Worm (Caenorhabditis elegans) whole organism, young adult: ENCODE measurements around the gene zyg-8.

Experiments used
- C06A6.2 ChIP-seq: fragments of 200-800 bp; sonication (Bioruptor generic); conservative IDR thresholded peaks from 2 replicates; pipeline ENCODE4 v1.3.6; 2022; ENCODE audit warnings: missing genetic modification characterization, missing compliant biosample characterization
- F52B5.7 ChIP-seq: sonication (generic microtip); optimal IDR thresholded peaks from 2 replicates; lab custom pipeline; 2016; ENCODE audit warnings: mild to moderate bottlenecking, missing genetic modification characterization, missing compliant biosample characterization
- Y53F4B.3 ChIP-seq: fragments of 200-800 bp; sonication (Bioruptor generic); IDR thresholded peaks from 2 replicates; pipeline ENCODE4 v1.3.6; 2022; ENCODE audit warnings: missing genetic modification reagents, missing genetic modification characterization, missing compliant biosample characterization
- ama-1 ChIP-seq, 3 experiments: fragments of 150-350 bp in 1 of 3; sonication (generic microtip) in 2 of 3; optimal IDR thresholded peaks; 2 replicates each; lab custom pipeline; 2014 to 2018; ENCODE audit warnings: missing biosample characterization in 2 of 3, missing genetic modification characterization in 2 of 3, missing genetic modification reagents in 2 of 3
- attf-5 ChIP-seq: fragments of 200-800 bp; sonication (Bioruptor generic); optimal IDR thresholded peaks from 2 replicates; lab custom pipeline; 2018; ENCODE audit warnings: mild to moderate bottlenecking, missing genetic modification characterization, missing compliant biosample characterization
- ekl-4 ChIP-seq: fragments of 200-800 bp; sonication (Bioruptor generic); IDR thresholded peaks from 2 replicates; pipeline ENCODE4 v1.3.6; 2022; ENCODE audit warnings: missing genetic modification reagents, missing genetic modification characterization, missing compliant biosample characterization
- lin-35 ChIP-seq, 3 experiments: fragments of 150-350 bp in 2 of 3; sonication (generic microtip) in 1 of 3; optimal IDR thresholded peaks; 2 replicates each; lab custom pipeline; 2014 to 2018; ENCODE audit warnings: missing biosample characterization in 3 of 3, missing genetic modification characterization in 3 of 3, missing genetic modification reagents in 3 of 3
- madf-10 ChIP-seq: sonication (generic microtip); optimal IDR thresholded peaks from 2 replicates; lab custom pipeline; 2016; ENCODE audit warnings: mild to moderate bottlenecking, missing genetic modification characterization, missing compliant biosample characterization
- madf-6 ChIP-seq: fragments of 200-800 bp; sonication (Bioruptor generic); IDR thresholded peaks from 2 replicates; pipeline ENCODE4 v1.3.6; 2022; ENCODE audit warnings: missing genetic modification reagents, missing genetic modification characterization, missing compliant biosample characterization
- unc-62 ChIP-seq: fragments of 150-350 bp; optimal IDR thresholded peaks from 2 replicates; lab custom pipeline; 2014; ENCODE audit warnings: missing biosample characterization, missing genetic modification reagents, missing genetic modification characterization

DNA sequence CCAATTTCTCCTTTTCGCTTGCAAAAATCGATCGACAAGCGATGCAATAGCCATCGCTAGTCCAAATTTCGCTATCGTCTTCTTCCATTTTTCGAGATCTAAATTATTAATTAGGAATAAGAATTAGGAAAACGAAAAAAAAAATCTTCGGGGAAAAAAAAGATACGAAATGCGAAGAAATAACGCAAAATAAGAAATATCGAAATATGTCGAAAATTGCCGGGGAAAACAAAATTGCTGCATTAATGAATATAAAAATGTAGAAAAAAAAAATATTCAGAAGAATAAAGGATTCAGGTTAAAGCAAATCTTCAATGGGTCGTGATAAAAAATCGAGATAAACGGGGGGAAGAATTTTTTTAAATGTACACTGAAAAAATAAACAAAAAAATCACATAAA is 9.3 kb upstream of the zyg-8 start, which contains the start of gene Y79H2A.3:
- TF ChIP-seq C06A6.2 (GFP tag; lab: Robert Waterston, UW) (no peak), attf-5 (GFP tag; lab: Kevin White, UChicago) (no peak), madf-10 (tag; lab: Kevin White, UChicago) (no peak), lin-35 (GFP tag; optimal IDR thresholded peaks at IDR 0.05; lab: Kevin White, UChicago) (no peak), ekl-4 (GFP tag; lab: Robert Waterston, UW) (no peak), madf-6 (GFP tag; lab: Robert Waterston, UW) (no peak), Y53F4B.3 (no peak), F52B5.7 (tag; lab: Kevin White, UChicago) (no peak), ama-1 (optimal IDR thresholded peaks at IDR 0.05; lab: Kevin White, UChicago) (no peak), ama-1 (GFP tag; optimal IDR thresholded peaks at IDR 0.05; lab: Kevin White, UChicago) (no peak), unc-62 (GFP tag; lab: Kevin White, UChicago) (no peak)
